Worm (Caenorhabditis elegans) whole organism, L2 larva: ENCODE measurements around the gene F44G4.6.

Experiments
- ama-1 ChIP-seq: fragments of 150-350 bp; optimal IDR thresholded peaks from 2 replicates; lab custom pipeline; 2018; ENCODE audit warnings: inconsistent platforms
- blmp-1 ChIP-seq: sonication (generic microtip); optimal IDR thresholded peaks from 2 replicates; lab custom pipeline; 2017; ENCODE audit warnings: missing genetic modification characterization, mild to moderate bottlenecking, missing compliant biosample characterization, antibody characterized with exemption, moderate library complexity; ENCODE audit not compliant: insufficient read depth
- dmd-4 ChIP-seq: sonication (generic microtip); optimal IDR thresholded peaks from 2 replicates; lab custom pipeline; 2017; ENCODE audit warnings: missing biosample characterization, missing genetic modification characterization
- egl-27 ChIP-seq: sonication (generic microtip); optimal IDR thresholded peaks from 3 replicates; lab custom pipeline; 2017; ENCODE audit warnings: missing biosample characterization, missing genetic modification reagents, missing genetic modification characterization
- elt-3 ChIP-seq: sonication (generic microtip); optimal IDR thresholded peaks from 2 replicates; lab custom pipeline; 2017; ENCODE audit warnings: missing biosample characterization, missing genetic modification characterization
- lsy-2 ChIP-seq, 2 experiments: fragments of 150-350 bp in 1 of 2; sonication (generic microtip) in 1 of 2; optimal IDR thresholded peaks; 2 replicates each; lab custom pipeline; 2014 to 2017; ENCODE audit warnings: missing biosample characterization in 2 of 2, missing genetic modification characterization in 2 of 2
- mdl-1 ChIP-seq, 2 experiments: fragments of 150-350 bp in 1 of 2; sonication (generic microtip) in 1 of 2; optimal IDR thresholded peaks; 2 replicates each; lab custom pipeline; 2017; ENCODE audit warnings: missing biosample characterization in 2 of 2, missing genetic modification characterization in 2 of 2
- nhr-12 ChIP-seq: fragments of 150-350 bp; optimal IDR thresholded peaks from 2 replicates; lab custom pipeline; 2014; ENCODE audit warnings: missing biosample characterization, missing genetic modification characterization
- nhr-237 ChIP-seq: fragments of 150-350 bp; optimal IDR thresholded peaks from 2 replicates; lab custom pipeline; 2014; ENCODE audit warnings: missing biosample characterization, missing genetic modification characterization
- nhr-6 ChIP-seq: fragments of 150-350 bp; optimal IDR thresholded peaks from 2 replicates; lab custom pipeline; 2014; ENCODE audit warnings: missing biosample characterization, missing genetic modification characterization
- snpc-4 ChIP-seq: fragments of 150-350 bp; optimal IDR thresholded peaks from 2 replicates; lab custom pipeline; 2014; ENCODE audit warnings: missing biosample characterization, missing genetic modification characterization
- unc-39 ChIP-seq: fragments of 150-350 bp; optimal IDR thresholded peaks from 2 replicates; lab custom pipeline; 2014; ENCODE audit warnings: missing biosample characterization, missing genetic modification characterization
- unc-55 ChIP-seq: fragments of 150-350 bp; sonication (generic microtip); optimal IDR thresholded peaks from 3 replicates; lab custom pipeline; 2014; ENCODE audit warnings: missing biosample characterization, missing genetic modification reagents, missing genetic modification characterization
- unc-62 ChIP-seq: fragments of 150-350 bp; optimal IDR thresholded peaks from 2 replicates; lab custom pipeline; 2014; ENCODE audit warnings: missing biosample characterization, missing genetic modification reagents, missing genetic modification characterization

DNA sequence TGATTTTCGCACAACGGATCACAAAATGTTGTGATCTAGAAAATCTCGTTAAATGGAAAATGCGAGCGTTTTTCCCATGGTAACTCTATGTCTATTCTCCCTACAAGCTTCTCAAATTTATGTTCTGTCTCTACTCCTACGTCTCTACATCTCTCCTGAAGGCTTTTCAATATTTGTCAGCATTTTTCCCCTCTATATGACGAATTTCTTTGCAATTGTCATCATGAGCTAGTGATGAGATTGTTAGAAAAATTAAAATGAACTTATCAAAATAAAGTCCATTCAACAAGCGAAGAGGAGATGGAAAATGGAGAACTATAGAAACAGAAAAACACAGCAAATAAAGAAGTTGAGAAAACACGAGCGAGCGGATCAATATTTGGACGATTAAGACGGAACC is 37.1 kb upstream of the F44G4.6 start:
- TF ChIP-seq nhr-237 = no peak
- TF ChIP-seq unc-62 (GFP tag; lab: Kevin White, UChicago) = no peak
- no peak for TF ChIP-seq blmp-1 (tag; lab: Kevin White, UChicago)
- TF ChIP-seq lsy-2 (tag; optimal IDR thresholded peaks at IDR 0.05; lab: Kevin White, UChicago) = no peak
- TF ChIP-seq nhr-6 (tag; lab: Kevin White, UChicago) = no peak
- no peak for TF ChIP-seq nhr-12 (tag; lab: Kevin White, UChicago)
- no peak for TF ChIP-seq snpc-4 (tag; lab: Kevin White, UChicago)
- no peak for TF ChIP-seq ama-1 (lab: Kevin White, UChicago)
- no peak for TF ChIP-seq unc-39 (tag; lab: Kevin White, UChicago)
- no peak for TF ChIP-seq elt-3 (tag; lab: Kevin White, UChicago)
- TF ChIP-seq egl-27 (tag; lab: Kevin White, UChicago) = no peak
- TF ChIP-seq unc-55 = no peak
- no peak for TF ChIP-seq mdl-1 (tag; optimal IDR thresholded peaks at IDR 0.05; lab: Kevin White, UChicago)
- TF ChIP-seq dmd-4 (tag; lab: Kevin White, UChicago) = no peak
